Worm (Caenorhabditis elegans) whole organism, L4/young adult: ENCODE measurements around the gene M03F4.4.

Source experiments
- W03F9.2 ChIP-seq: fragments of 150-350 bp; optimal IDR thresholded peaks from 2 replicates; lab custom pipeline; 2014; ENCODE audit warnings: missing biosample characterization, missing genetic modification characterization
- dao-5 ChIP-seq: sonication (generic microtip); optimal IDR thresholded peaks from 2 replicates; lab custom pipeline; 2016; ENCODE audit warnings: missing genotype, missing genetic modification characterization, moderate library complexity, missing compliant biosample characterization
- him-1 ChIP-seq: sonication (generic microtip); optimal IDR thresholded peaks from 2 replicates; lab custom pipeline; 2016; ENCODE audit warnings: missing genotype, missing genetic modification reagents, missing genetic modification characterization, missing compliant biosample characterization

DNA sequence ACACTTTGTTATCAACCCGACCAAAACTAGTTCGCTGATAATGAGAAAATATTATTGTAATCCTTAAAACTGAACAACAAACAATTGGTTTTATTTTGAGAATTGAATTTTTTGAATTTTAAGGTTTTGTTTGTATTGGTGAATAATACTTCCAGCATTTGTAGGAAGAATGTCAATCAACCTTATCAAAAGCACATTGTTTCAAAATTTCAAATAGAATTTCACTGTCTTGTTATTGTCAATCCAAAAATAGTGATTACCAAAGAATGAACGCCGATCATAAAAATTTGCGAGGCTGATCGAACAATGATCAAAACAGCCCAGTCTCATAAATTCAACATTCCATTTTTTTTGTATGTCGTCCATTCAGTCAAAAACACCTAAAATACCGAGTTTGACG, 17.3 kb upstream of the M03F4.4 start:
- no peak for TF ChIP-seq him-1 (tag; lab: Kevin White, UChicago)
- TF ChIP-seq dao-5 (tag; lab: Kevin White, UChicago) = no peak
- no peak for TF ChIP-seq W03F9.2 (tag; lab: Kevin White, UChicago)
